Worm (Caenorhabditis elegans) whole organism, L4 larva: ENCODE results near the gene F46C5.1.
A peak's percentile ranks its signal among the peaks of the same experiment; 100 is the strongest.

ENCODE experiments used
- D1046.2 ChIP-seq: fragments of 200-800 bp; sonication (Bioruptor generic); IDR thresholded peaks from 2 replicates; pipeline ENCODE4 v1.3.6; 2022; ENCODE audit warnings: missing genetic modification characterization, missing compliant biosample characterization
- F26F4.8 ChIP-seq: fragments of 200-800 bp; sonication (Bioruptor generic); conservative IDR thresholded peaks from 2 replicates; pipeline ENCODE4 v1.3.6; 2022; ENCODE audit warnings: missing genetic modification characterization, missing compliant biosample characterization
- T26A8.4 ChIP-seq: fragments of 200-800 bp; sonication (Bioruptor generic); IDR thresholded peaks from 2 replicates; pipeline ENCODE4 v1.3.6; 2022; ENCODE audit warnings: missing genetic modification characterization, missing compliant biosample characterization
- Y75B8A.6 ChIP-seq: fragments of 200-800 bp; sonication (Bioruptor generic); IDR thresholded peaks from 2 replicates; pipeline ENCODE4 v1.3.6; 2022; ENCODE audit warnings: missing genetic modification reagents, missing genetic modification characterization, missing compliant biosample characterization
- ZK337.2 ChIP-seq: fragments of 200-800 bp; sonication (Bioruptor generic); IDR thresholded peaks from 2 replicates; pipeline ENCODE4 v1.3.6; 2022; ENCODE audit warnings: missing genetic modification reagents, missing genetic modification characterization, missing compliant biosample characterization
- aha-1 ChIP-seq: fragments of 150-350 bp; peaks from one replicate; lab custom pipeline; 2014; ENCODE audit warnings: missing biosample characterization, missing genetic modification characterization
- ama-1 ChIP-seq: fragments of 150-350 bp; optimal IDR thresholded peaks from 2 replicates; lab custom pipeline; 2014; ENCODE audit warnings: inconsistent platforms, mixed read lengths
- ceh-32 ChIP-seq: sonication (generic microtip); optimal IDR thresholded peaks from 2 replicates; lab custom pipeline; 2016; ENCODE audit warnings: mild to moderate bottlenecking, missing genetic modification characterization, missing compliant biosample characterization; ENCODE audit not compliant: poor library complexity
- ceh-44 ChIP-seq: fragments of 200-800 bp; sonication (Bioruptor generic); IDR thresholded peaks from 2 replicates; pipeline ENCODE4 v1.3.6; 2022; ENCODE audit warnings: missing genetic modification reagents, missing genetic modification characterization, missing compliant biosample characterization
- ces-1 ChIP-seq: fragments of 150-350 bp; sonication (generic microtip); optimal IDR thresholded peaks from 4 replicates; lab custom pipeline; 2014; ENCODE audit warnings: missing biosample characterization, missing genetic modification reagents, missing genetic modification characterization
- daf-12 ChIP-seq: fragments of 150-350 bp; optimal IDR thresholded peaks from 2 replicates; lab custom pipeline; 2014; ENCODE audit warnings: missing biosample characterization, missing genetic modification reagents, missing genetic modification characterization
- dmd-6 ChIP-seq: fragments of 200-800 bp; sonication (Bioruptor generic); IDR thresholded peaks from 2 replicates; pipeline ENCODE4 v1.3.6; 2022; ENCODE audit warnings: missing genetic modification reagents, missing genetic modification characterization, missing compliant biosample characterization
- dmd-8 ChIP-seq: fragments of 200-800 bp; sonication (Bioruptor generic); IDR thresholded peaks from 2 replicates; pipeline ENCODE4 v1.3.6; 2022; ENCODE audit warnings: missing genetic modification characterization, missing compliant biosample characterization
- egl-43 ChIP-seq: fragments of 200-800 bp; sonication (Bioruptor generic); IDR thresholded peaks from 2 replicates; pipeline ENCODE4 v1.3.6; 2022; ENCODE audit warnings: missing genetic modification reagents, missing genetic modification characterization, missing compliant biosample characterization
- fkh-10 ChIP-seq: fragments of 150-350 bp; optimal IDR thresholded peaks from 2 replicates; lab custom pipeline; 2014; ENCODE audit warnings: missing biosample characterization, missing genetic modification reagents, missing genetic modification characterization
- hlh-11 ChIP-seq: fragments of 200-800 bp; sonication (Bioruptor generic); optimal IDR thresholded peaks from 2 replicates; lab custom pipeline; 2018; ENCODE audit warnings: mild to moderate bottlenecking, missing genetic modification characterization, missing compliant biosample characterization
- hlh-30 ChIP-seq: sonication (generic microtip); optimal IDR thresholded peaks from 2 replicates; lab custom pipeline; 2017; ENCODE audit warnings: antibody characterized with exemption, mild to moderate bottlenecking, missing genetic modification characterization, missing compliant biosample characterization; ENCODE audit not compliant: insufficient read depth
- lim-7 ChIP-seq: fragments of 200-800 bp; sonication (Bioruptor generic); IDR thresholded peaks from 2 replicates; pipeline ENCODE4 v1.3.6; 2022; ENCODE audit warnings: missing genetic modification characterization, missing compliant biosample characterization
- lin-29 ChIP-seq: fragments of 200-800 bp; sonication (Bioruptor generic); IDR thresholded peaks from 2 replicates; pipeline ENCODE4 v1.3.6; 2022; ENCODE audit warnings: missing genetic modification reagents, missing genetic modification characterization, missing compliant biosample characterization
- lin-38 ChIP-seq: fragments of 200-800 bp; sonication (Bioruptor generic); IDR thresholded peaks from 2 replicates; pipeline ENCODE4 v1.3.6; 2022; ENCODE audit warnings: missing genetic modification reagents, missing genetic modification characterization, missing compliant biosample characterization
- lir-3 ChIP-seq: sonication (generic microtip); optimal IDR thresholded peaks from 2 replicates; lab custom pipeline; 2016; ENCODE audit warnings: mild to moderate bottlenecking, missing genetic modification characterization, missing compliant biosample characterization
- mep-1 ChIP-seq: fragments of 150-350 bp; sonication (generic microtip); optimal IDR thresholded peaks from 3 replicates; lab custom pipeline; 2014; ENCODE audit warnings: missing biosample characterization, missing genetic modification characterization
- nhr-102 ChIP-seq: sonication (generic microtip); optimal IDR thresholded peaks from 2 replicates; lab custom pipeline; 2016; ENCODE audit warnings: mild to moderate bottlenecking, missing genetic modification characterization, moderate library complexity, missing compliant biosample characterization
- nhr-111 ChIP-seq: fragments of 200-800 bp; sonication (Bioruptor generic); optimal IDR thresholded peaks from 2 replicates; lab custom pipeline; 2018; ENCODE audit warnings: mild to moderate bottlenecking, missing genetic modification characterization, missing compliant biosample characterization
- nhr-237 ChIP-seq: sonication (generic microtip); optimal IDR thresholded peaks from 2 replicates; lab custom pipeline; 2017; ENCODE audit warnings: missing biosample characterization, missing genetic modification characterization
- nhr-28 ChIP-seq: fragments of 150-350 bp; optimal IDR thresholded peaks from 2 replicates; lab custom pipeline; 2014; ENCODE audit warnings: missing biosample characterization, missing genetic modification characterization
- pqm-1 ChIP-seq: sonication (generic microtip); optimal IDR thresholded peaks from 2 replicates; lab custom pipeline; 2017; ENCODE audit warnings: missing biosample characterization, missing genetic modification characterization
- unc-39 ChIP-seq: sonication (generic microtip); optimal IDR thresholded peaks from 2 replicates; lab custom pipeline; 2017; ENCODE audit warnings: missing biosample characterization, missing genetic modification characterization
- unc-62 ChIP-seq, 3 experiments: fragments of 150-350 bp in 1 of 3; sonication (generic microtip); optimal IDR thresholded peaks in 2 of 3; peaks in 1 of 3; 1 replicate in 1 of 3; 2 replicates in 2 of 3; lab custom pipeline; 2014 to 2017; ENCODE audit warnings: missing biosample characterization in 3 of 3, missing genetic modification characterization in 3 of 3, missing genetic modification reagents in 3 of 3, missing genotype in 1 of 3
- zag-1 ChIP-seq: fragments of 150-350 bp; optimal IDR thresholded peaks from 2 replicates; lab custom pipeline; 2014; ENCODE audit warnings: missing biosample characterization, missing genetic modification characterization
- zip-2 ChIP-seq: fragments of 150-350 bp; optimal IDR thresholded peaks from 2 replicates; lab custom pipeline; 2014; ENCODE audit warnings: missing biosample characterization, missing genetic modification characterization

F46C5.1 gene

DNA sequence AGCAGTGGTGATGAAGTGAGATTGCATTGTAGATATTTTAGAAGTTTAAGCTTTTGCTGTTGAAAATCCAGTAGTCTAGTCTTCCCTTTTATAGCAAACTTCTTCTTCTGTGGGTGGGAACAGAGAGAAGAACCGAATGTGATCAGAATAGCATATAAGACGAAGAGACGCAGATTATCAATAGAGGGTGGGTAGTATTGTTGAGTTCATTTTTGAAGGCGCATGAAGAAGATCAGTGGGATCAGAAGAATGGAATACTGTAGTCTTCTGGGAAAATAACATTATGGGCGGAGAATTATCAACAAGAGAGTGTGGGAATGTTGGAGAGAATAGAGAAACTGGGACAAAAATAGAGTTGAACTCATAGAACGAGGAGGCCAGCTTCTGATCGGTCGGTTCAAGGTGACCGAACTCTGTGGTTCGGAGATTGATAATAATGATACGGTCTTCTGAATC is at the start of gene F46C5.1:
TSS of gene F46C5.1 (minus strand) at position 51 of the 456 bp plus-strand sequence.
- TF ChIP-seq nhr-28 (tag; lab: Kevin White, UChicago): peak; percentile 75
- no peak for TF ChIP-seq zag-1 (tag; lab: Kevin White, UChicago)
- no peak for TF ChIP-seq dmd-8
- TF ChIP-seq ces-1 (GFP tag; lab: Kevin White, UChicago): no peak
- peak; percentile 28 for TF ChIP-seq aha-1 (tag; lab: Kevin White, UChicago)
- TF ChIP-seq lin-29 (GFP tag; lab: Robert Waterston, UW): no peak
- no peak for TF ChIP-seq zip-2 (tag; lab: Kevin White, UChicago)
- peak; percentile 13 for TF ChIP-seq hlh-30
- no peak for TF ChIP-seq Y75B8A.6 (GFP tag; lab: Robert Waterston, UW)
- no peak for TF ChIP-seq ZK337.2 (GFP tag; lab: Robert Waterston, UW)
- peak in 1 of 2 experiments; percentile 63 for TF ChIP-seq unc-62 (GFP tag; optimal IDR thresholded peaks at IDR 0.05 in 1 of 2; lab: Kevin White, UChicago)
- no peak for TF ChIP-seq unc-62 (tag; optimal IDR thresholded peaks at IDR 0.05; lab: Kevin White, UChicago)
- peak; percentile 31; the same call in 1 of the 2 replicates for TF ChIP-seq T26A8.4 (GFP tag; lab: Robert Waterston, UW)
- no peak for TF ChIP-seq F26F4.8
- TF ChIP-seq egl-43: no peak
- TF ChIP-seq fkh-10 (GFP tag; lab: Kevin White, UChicago): no peak
- TF ChIP-seq mep-1 (tag; lab: Kevin White, UChicago): no peak
- TF ChIP-seq lim-7: no peak

DNA sequence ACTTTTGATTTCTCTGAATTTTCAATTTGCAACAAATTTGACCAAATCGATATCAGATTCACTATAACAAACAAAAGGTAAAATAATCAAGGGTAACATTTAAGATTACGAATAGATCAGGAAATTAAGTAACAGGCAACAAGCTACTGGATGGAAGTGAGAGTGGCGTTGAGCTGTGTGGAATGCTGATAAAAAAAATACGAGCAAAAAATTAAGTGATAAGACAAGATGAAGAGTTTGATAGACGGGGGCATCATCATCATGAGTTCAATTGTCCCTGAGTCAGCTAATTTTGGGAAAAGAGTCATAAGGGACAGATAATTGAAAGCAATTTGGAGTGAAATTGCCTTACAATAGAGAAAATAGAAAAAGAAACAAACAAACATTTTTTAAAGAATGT is 45.9 kb upstream of the F46C5.1 start:
- peak; percentile 8 for TF ChIP-seq hlh-30
- TF ChIP-seq hlh-11 (tag; lab: Kevin White, UChicago): peak; percentile 58
- TF ChIP-seq ceh-44 (GFP tag; lab: Robert Waterston, UW): no peak
- TF ChIP-seq lin-38: no peak
- TF ChIP-seq nhr-28 (tag; lab: Kevin White, UChicago): peak; percentile 34
- TF ChIP-seq nhr-237 (tag; lab: Kevin White, UChicago): no peak
- no peak for TF ChIP-seq nhr-102 (tag; lab: Kevin White, UChicago)
- TF ChIP-seq lir-3 (tag; lab: Kevin White, UChicago): no peak
- peak; percentile 25 for TF ChIP-seq aha-1 (tag; lab: Kevin White, UChicago)
- TF ChIP-seq pqm-1 (tag; lab: Kevin White, UChicago): peak; percentile 80
- TF ChIP-seq dmd-6: peak; percentile 76

- TF ChIP-seq ama-1 (lab: Kevin White, UChicago): no peak
- TF ChIP-seq D1046.2 (GFP tag; lab: Robert Waterston, UW): no peak
- TF ChIP-seq unc-39: no peak
- no peak for TF ChIP-seq daf-12 (tag; lab: Kevin White, UChicago)
These were observed 44.1 kb upstream of the F46C5.1 start, which contains the start of gene npr-20 for ce11 chrII:8865078-8865477. npr-20 (minus strand) TSS chrII:8865178.

DNA sequence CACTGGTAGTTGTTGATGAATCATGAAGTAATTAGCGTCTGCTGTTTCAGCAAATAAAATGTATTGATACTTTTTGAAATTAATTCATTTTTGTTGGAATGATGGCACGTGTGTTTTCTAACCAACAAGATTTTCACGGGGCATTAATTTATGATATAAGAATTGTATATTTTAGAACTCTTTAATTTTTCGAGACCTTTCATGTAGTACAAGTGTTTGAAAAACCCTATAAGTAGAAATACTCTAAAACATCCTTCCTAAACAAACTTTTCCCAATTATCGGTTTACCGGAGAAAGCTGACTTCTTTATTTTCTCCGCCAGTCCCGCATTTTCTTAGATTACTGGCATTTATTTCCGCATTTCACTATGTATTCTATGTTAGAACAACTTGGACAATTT is 38.6 kb upstream of the F46C5.1 start, which contains the start of gene snb-6:
TSS of gene snb-6 (minus strand) at position 101 of the 400 bp plus-strand sequence.
- peak in 1 of 2 experiments; percentile 40 for TF ChIP-seq unc-62 (GFP tag; optimal IDR thresholded peaks at IDR 0.05 in 1 of 2; lab: Kevin White, UChicago)
- no peak for TF ChIP-seq unc-62 (tag; optimal IDR thresholded peaks at IDR 0.05; lab: Kevin White, UChicago)
- no peak for TF ChIP-seq nhr-237 (tag; lab: Kevin White, UChicago)

- TF ChIP-seq aha-1 (tag; lab: Kevin White, UChicago) (peak; percentile 92), nhr-111 (GFP tag; lab: Kevin White, UChicago) (no peak)
These were observed 36.1 kb upstream of the F46C5.1 start for ce11 chrII:8857074-8857473.

DNA sequence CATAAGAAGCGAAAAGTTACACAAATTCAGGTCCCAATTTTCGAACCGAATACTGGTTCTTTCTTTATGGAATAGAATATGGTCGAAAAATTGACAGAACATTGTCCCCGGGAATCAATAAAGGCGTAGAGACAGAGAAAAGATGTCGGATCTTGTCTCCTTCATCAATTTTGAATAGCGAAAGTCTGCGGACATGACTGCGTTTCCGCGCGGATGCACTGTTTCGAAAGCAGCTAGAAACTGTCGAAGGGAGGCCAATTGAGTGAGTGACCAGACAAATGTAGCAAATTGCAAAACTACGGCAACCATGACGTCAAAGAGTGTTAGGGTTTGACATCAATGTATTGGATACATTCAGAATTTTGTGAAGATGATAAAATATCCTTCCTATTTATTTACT is 35.5 kb upstream of the F46C5.1 start:
- TF ChIP-seq ceh-32 (tag; lab: Kevin White, UChicago): no peak
